Worm (Caenorhabditis elegans) whole organism, L2 larva: ENCODE data around the gene R07C3.13.

Experiments
- F13H6.1 ChIP-seq: sonication (generic microtip); optimal IDR thresholded peaks from 2 replicates; lab custom pipeline; 2016; ENCODE audit warnings: missing genetic modification characterization, missing compliant biosample characterization
- ceh-16 ChIP-seq: fragments of 150-350 bp; optimal IDR thresholded peaks from 2 replicates; lab custom pipeline; 2014; ENCODE audit warnings: missing biosample characterization, missing genetic modification characterization
- fos-1 ChIP-seq: fragments of 150-350 bp; optimal IDR thresholded peaks from 2 replicates; lab custom pipeline; 2014; ENCODE audit warnings: missing biosample characterization, missing genetic modification characterization
- gmeb-1 ChIP-seq: fragments of 150-350 bp; optimal IDR thresholded peaks from 2 replicates; lab custom pipeline; 2014; ENCODE audit warnings: missing biosample characterization, missing genetic modification characterization
- lin-39 ChIP-seq: fragments of 150-350 bp; optimal IDR thresholded peaks from 2 replicates; lab custom pipeline; 2014; ENCODE audit warnings: missing biosample characterization, missing genetic modification reagents, missing genetic modification characterization
- nhr-12 ChIP-seq: fragments of 150-350 bp; optimal IDR thresholded peaks from 2 replicates; lab custom pipeline; 2014; ENCODE audit warnings: missing biosample characterization, missing genetic modification characterization
- sma-3 ChIP-seq: sonication (generic microtip); optimal IDR thresholded peaks from 2 replicates; lab custom pipeline; 2016; ENCODE audit warnings: missing genetic modification reagents, missing genetic modification characterization, missing compliant biosample characterization
- unc-39 ChIP-seq: fragments of 150-350 bp; optimal IDR thresholded peaks from 2 replicates; lab custom pipeline; 2014; ENCODE audit warnings: missing biosample characterization, missing genetic modification characterization

- TF ChIP-seq lin-39 (tag; lab: Kevin White, UChicago): no peak
- TF ChIP-seq gmeb-1 (tag; lab: Kevin White, UChicago): no peak
- no peak for TF ChIP-seq sma-3 (GFP tag; lab: Kevin White, UChicago)
- TF ChIP-seq fos-1 (tag; lab: Kevin White, UChicago): no peak
- TF ChIP-seq F13H6.1 (tag; lab: Kevin White, UChicago): no peak
- TF ChIP-seq nhr-12 (tag; lab: Kevin White, UChicago): no peak
- TF ChIP-seq ceh-16 (tag; lab: Kevin White, UChicago): no peak
- no peak for TF ChIP-seq unc-39 (tag; lab: Kevin White, UChicago)
Observed at ce11 chrII:950374-950773, 23.1 kb upstream of the R07C3.13 start.
